Fruit fly (Drosophila melanogaster): ENCODE measurements around the gene NijA.
A peak's percentile ranks its signal among the peaks of the same experiment; 100 is the strongest.

dm6 chr3L:10666511-10667003 is 30.1 kb downstream of the NijA start:
- no peak for TF ChIP-seq psq (optimal IDR thresholded peaks at IDR 0.05)
- TF ChIP-seq Dll (optimal IDR thresholded peaks at IDR 0.05) = peak; percentile 56
- TF ChIP-seq pan (optimal IDR thresholded peaks at IDR 0.05) = no peak
